Worm (Caenorhabditis elegans) whole organism, late embryonic: ENCODE measurements around the gene K01D12.5.

Experiments used
- F13H6.1 ChIP-seq: sonication (generic microtip); optimal IDR thresholded peaks from 2 replicates; lab custom pipeline; 2016; ENCODE audit warnings: missing genetic modification characterization, missing compliant biosample characterization
- T23F11.4 ChIP-seq: fragments of 200-800 bp; sonication (Bioruptor generic); optimal IDR thresholded peaks from 2 replicates; lab custom pipeline; 2018; ENCODE audit warnings: mild to moderate bottlenecking, missing genetic modification characterization, missing compliant biosample characterization
- ama-1 ChIP-seq: fragments of 150-350 bp; optimal IDR thresholded peaks from 2 replicates; lab custom pipeline; 2014
- dve-1 ChIP-seq: sonication (generic microtip); optimal IDR thresholded peaks from 2 replicates; lab custom pipeline; 2017; ENCODE audit warnings: antibody characterized with exemption, mild to moderate bottlenecking, missing genetic modification characterization, missing compliant biosample characterization
- ets-4 ChIP-seq: sonication (generic microtip); optimal IDR thresholded peaks from 2 replicates; lab custom pipeline; 2016; ENCODE audit warnings: missing genetic modification characterization, missing compliant biosample characterization
- fkh-10 ChIP-seq: fragments of 150-350 bp; optimal IDR thresholded peaks from 2 replicates; lab custom pipeline; 2014; ENCODE audit warnings: missing biosample characterization, missing genetic modification reagents, missing genetic modification characterization
- pag-3 ChIP-seq: sonication (generic microtip); optimal IDR thresholded peaks from 2 replicates; lab custom pipeline; 2016; ENCODE audit warnings: missing compliant biosample characterization, missing genetic modification characterization, borderline replicate concordance
- pha-4 ChIP-seq: fragments of 150-350 bp; optimal IDR thresholded peaks from 2 replicates; lab custom pipeline; 2018; ENCODE audit warnings: missing biosample characterization, missing genetic modification reagents, missing genetic modification characterization

ce11 chrV:12352881-12353280, 44.8 kb upstream of the K01D12.5 start:
- TF ChIP-seq pag-3 (tag; lab: Kevin White, UChicago) (no peak), T23F11.4 (GFP tag; lab: Kevin White, UChicago) (no peak), fkh-10 (GFP tag; lab: Kevin White, UChicago) (no peak), ama-1 (lab: Kevin White, UChicago) (peak; percentile 79), F13H6.1 (no peak), pha-4 (no peak), dve-1 (tag; lab: Kevin White, UChicago) (no peak), ets-4 (tag; lab: Kevin White, UChicago) (no peak)
